Fruit fly (Drosophila melanogaster) Kc167 (cell line): ENCODE results near the gene TwdlJ.

Experiments used
- h ChIP-seq: fragments of >200 bp; optimal IDR thresholded peaks from 3 replicates; lab custom pipeline; 2018; ENCODE audit warnings: missing external identifiers
- psq ChIP-seq: fragments of >200 bp; optimal IDR thresholded peaks from 2 replicates; lab custom pipeline; 2017; ENCODE audit warnings: missing external identifiers
- ttk ChIP-seq: sonication (Bioruptor generic); optimal IDR thresholded peaks from 2 replicates; lab custom pipeline; 2017; ENCODE audit warnings: missing external identifiers

DNA sequence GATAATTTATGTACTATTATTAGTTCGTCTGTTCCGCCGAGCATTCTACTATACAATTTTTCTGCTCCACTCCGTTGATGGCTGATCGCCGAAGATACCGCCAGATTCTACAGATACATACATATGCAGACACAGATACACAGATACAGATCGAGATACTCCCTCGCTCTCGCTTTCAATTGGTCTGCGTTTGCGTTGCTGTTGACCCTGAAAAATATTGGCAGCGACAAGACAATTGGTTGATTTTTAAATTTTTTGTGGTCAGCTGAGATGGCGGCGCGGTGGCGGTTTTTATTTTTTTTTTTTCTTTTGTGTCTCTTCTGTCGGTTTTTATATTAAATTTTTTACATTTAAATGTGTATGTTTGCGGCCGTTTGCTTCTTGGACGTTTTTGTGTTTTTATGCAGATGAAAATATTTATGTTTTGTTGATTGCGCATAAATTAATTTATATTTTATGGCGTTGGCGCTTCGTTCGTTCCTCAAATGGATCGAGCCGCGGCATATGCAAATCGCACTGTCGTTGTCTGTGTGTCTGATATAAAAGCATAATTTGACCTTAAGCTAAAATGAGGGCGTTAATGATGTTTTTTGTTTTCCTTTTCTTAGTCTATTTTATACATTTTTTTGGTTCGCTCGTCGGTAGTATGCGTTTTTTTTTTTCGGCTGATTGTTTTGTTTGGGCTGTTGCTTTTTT, 35.7 kb upstream of the TwdlJ start:
- no peak for TF ChIP-seq ttk (lab: Kevin White, UChicago)
- TF ChIP-seq psq (lab: Kevin White, UChicago) = no peak
- TF ChIP-seq h (lab: Kevin White, UChicago) = no peak
